Worm (Caenorhabditis elegans): ENCODE results near the gene srz-90.

DNA sequence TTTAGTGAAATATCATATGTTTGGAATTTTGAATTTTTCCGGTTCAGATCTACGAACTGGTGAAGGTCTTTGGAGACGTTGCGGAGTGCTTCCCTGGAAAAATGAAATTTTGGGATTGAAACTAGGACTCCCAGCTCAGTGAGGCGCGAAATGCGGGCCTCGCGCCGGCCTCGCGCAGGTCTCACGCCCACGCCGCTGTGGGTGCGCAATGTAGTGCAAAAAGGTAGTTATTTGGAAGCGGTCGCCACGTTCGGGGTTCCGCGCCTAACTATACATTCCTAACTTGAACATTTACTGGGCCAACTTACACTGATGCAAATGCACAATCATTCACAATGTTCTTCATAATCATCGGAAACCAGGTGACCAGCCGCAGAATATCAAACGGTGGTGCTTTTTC, 27.8 kb upstream of the srz-90 start:
- TF ChIP-seq unc-62 (GFP tag; optimal IDR thresholded peaks at IDR 0.05) (no peak), ham-2 (GFP tag; optimal IDR thresholded peaks at IDR 0.05) (no peak), M03D4.4 (tag; optimal IDR thresholded peaks at IDR 0.05) (no peak), snpc-4 (tag; optimal IDR thresholded peaks at IDR 0.05) (no peak), elt-3 (tag; optimal IDR thresholded peaks at IDR 0.05) (no peak), drap-1 (GFP tag; optimal IDR thresholded peaks at IDR 0.05) (no peak)

Data from whole organism, mixed stage, embryonic.